Fruit fly (Drosophila melanogaster) whole organism, wandering third instar larva: Measurements from ENCODE around the gene tefu.

Experiments
- Abd-B ChIP-seq: fragments of >200 bp; optimal IDR thresholded peaks from 2 replicates; lab custom pipeline; 2017; ENCODE audit warnings: missing biosample characterization, missing genetic modification characterization
- Hnf4 ChIP-seq: fragments of 200-800 bp; sonication (Bioruptor generic); optimal IDR thresholded peaks from 2 replicates; lab custom pipeline; 2016; ENCODE audit warnings: missing biosample characterization, mild to moderate bottlenecking, missing genetic modification characterization
- Hr78 ChIP-seq: fragments of >200 bp; optimal IDR thresholded peaks from 2 replicates; lab custom pipeline; 2017; ENCODE audit warnings: missing biosample characterization, missing genetic modification characterization
- Mio ChIP-seq: sonication (Bioruptor generic); optimal IDR thresholded peaks from 2 replicates; lab custom pipeline; 2016; ENCODE audit warnings: missing biosample characterization, missing genetic modification characterization
- Rel ChIP-seq, 2 experiments: fragments of 200-800 bp; sonication (Bioruptor generic) in 1 of 2; optimal IDR thresholded peaks; 2 replicates in 1 of 2; 3 replicates in 1 of 2; lab custom pipeline; 2016 to 2019; ENCODE audit warnings: mild to moderate bottlenecking in 2 of 2, missing biosample characterization in 2 of 2, missing genetic modification characterization in 2 of 2, moderate library complexity in 1 of 2
- Sp1 ChIP-seq: fragments of 200-800 bp; sonication (Bioruptor generic); optimal IDR thresholded peaks from 3 replicates; lab custom pipeline; 2019; ENCODE audit warnings: missing biosample characterization, mild to moderate bottlenecking, missing genetic modification characterization, moderate library complexity
- dsf ChIP-seq: sonication (Bioruptor generic); optimal IDR thresholded peaks from 2 replicates; lab custom pipeline; 2016; ENCODE audit warnings: missing biosample characterization, missing genetic modification characterization, borderline replicate concordance
- fru ChIP-seq: fragments of 200-800 bp; sonication (Bioruptor generic); optimal IDR thresholded peaks from 3 replicates; lab custom pipeline; 2016; ENCODE audit warnings: missing biosample characterization, mild to moderate bottlenecking, missing genetic modification characterization

Gene tefu

DNA sequence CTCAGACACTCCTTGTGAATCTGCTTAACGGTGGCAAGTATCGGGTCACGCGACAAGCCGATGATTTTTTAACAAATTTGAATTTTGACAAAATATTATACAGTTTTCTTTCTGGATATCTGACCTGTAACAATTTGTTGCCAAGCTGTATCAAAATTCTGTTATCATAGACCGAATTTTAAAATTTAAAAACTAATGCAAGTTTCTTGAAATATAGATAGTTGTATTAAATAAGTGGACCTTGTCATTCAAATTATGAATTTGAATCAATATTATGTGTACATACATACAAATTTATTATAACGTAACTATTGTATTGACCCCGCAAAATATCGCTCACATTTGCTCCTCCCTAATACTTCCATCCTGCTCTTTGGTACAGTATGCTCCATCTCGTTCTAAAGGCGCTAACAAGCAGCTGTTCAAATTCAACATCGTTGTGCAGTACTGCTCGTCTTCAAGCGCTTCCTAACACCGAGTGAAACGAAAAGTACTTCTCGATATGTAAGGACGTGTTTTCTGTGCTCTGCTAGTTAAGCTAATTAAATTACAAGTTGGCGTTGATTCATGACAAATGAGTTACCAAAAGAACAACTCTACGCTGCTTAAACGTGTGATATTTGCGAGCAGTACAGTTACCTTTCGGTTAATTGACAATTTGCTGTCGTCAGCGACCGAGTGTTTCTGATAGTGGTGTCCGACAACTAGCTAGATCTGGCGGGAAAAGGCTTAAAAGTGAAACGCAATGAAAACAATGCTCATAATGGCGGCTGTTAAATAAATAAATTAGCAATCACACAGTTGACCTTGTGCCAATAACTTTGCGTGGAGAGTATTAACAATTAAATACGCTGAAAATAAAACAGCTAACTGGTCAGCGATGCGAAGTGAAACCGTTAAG, 45.7 kb downstream of the tefu start, which contains the start of the genes Kpc1 and CG42542 (continued):
- TF ChIP-seq Sp1 (peak; percentile 64), dsf (GFP tag; lab: Kevin White, UChicago) (peak; percentile 72), Rel (GFP tag; optimal IDR thresholded peaks at IDR 0.05; lab: Kevin White, UChicago) (no peak), Rel (tag; optimal IDR thresholded peaks at IDR 0.05; lab: Kevin White, UChicago) (peak; percentile 60), Abd-B (GFP tag; lab: Kevin White, UChicago) (no peak), fru (GFP tag; lab: Kevin White, UChicago) (peak; percentile 77), Hnf4 (GFP tag; lab: Kevin White, UChicago) (peak; percentile 92), Mio (GFP tag; lab: Kevin White, UChicago) (no peak), Hr78 (GFP tag; lab: Kevin White, UChicago) (no peak)
